Fruit fly (Drosophila melanogaster) whole organism, embryonic: ENCODE results near the gene Lim3.
A peak's percentile ranks its signal among the peaks of the same experiment; 100 is the strongest.

Source experiments
- B-H2 ChIP-seq: fragments of 200-800 bp; sonication (Bioruptor generic); optimal IDR thresholded peaks from 2 replicates; lab custom pipeline; 2018; ENCODE audit warnings: missing biosample characterization, mild to moderate bottlenecking, missing genetic modification characterization
- BEAF-32 ChIP-seq: fragments of 200-800 bp; sonication (Bioruptor generic); optimal IDR thresholded peaks from 3 replicates; lab custom pipeline; 2017; ENCODE audit warnings: missing biosample characterization, missing genetic modification characterization, mild to moderate bottlenecking, moderate library complexity, missing genetic modification reagents
- CG10267 ChIP-seq: fragments of 200-800 bp; sonication (Bioruptor generic); optimal IDR thresholded peaks from 2 replicates; lab custom pipeline; 2018; ENCODE audit warnings: missing biosample characterization, mild to moderate bottlenecking, missing genetic modification characterization, moderate library complexity
- CG11504 ChIP-seq: fragments of 200-800 bp; sonication (Bioruptor generic); optimal IDR thresholded peaks from 3 replicates; lab custom pipeline; 2019; ENCODE audit warnings: missing biosample characterization, mild to moderate bottlenecking, missing genetic modification characterization, moderate library complexity
- CG14860 ChIP-seq: fragments of 200-800 bp; sonication (Bioruptor generic); IDR thresholded peaks from 3 replicates; pipeline ENCODE4 v1.3.6; 2022; ENCODE audit warnings: missing biosample characterization, missing genetic modification characterization; ENCODE audit not compliant: partially characterized antibody
- CG15601 ChIP-seq: fragments of 200-800 bp; sonication (Bioruptor generic); optimal IDR thresholded peaks from 3 replicates; lab custom pipeline; 2019; ENCODE audit warnings: missing biosample characterization, mild to moderate bottlenecking, missing genetic modification characterization, moderate library complexity
- CG17359 ChIP-seq: fragments of 200-800 bp; sonication (Bioruptor generic); optimal IDR thresholded peaks from 3 replicates; lab custom pipeline; 2018; ENCODE audit warnings: missing biosample characterization, mild to moderate bottlenecking, missing genetic modification characterization, moderate library complexity
- CG17385 ChIP-seq: fragments of 200-800 bp; sonication (Bioruptor generic); optimal IDR thresholded peaks from 3 replicates; lab custom pipeline; 2018; ENCODE audit warnings: missing biosample characterization, mild to moderate bottlenecking, missing genetic modification characterization
- CG18619 ChIP-seq: fragments of 200-800 bp; sonication (Bioruptor generic); optimal IDR thresholded peaks from 3 replicates; lab custom pipeline; 2017; ENCODE audit warnings: missing biosample characterization, mild to moderate bottlenecking, missing genetic modification characterization
- CG30020 ChIP-seq: fragments of 200-800 bp; optimal IDR thresholded peaks from 2 replicates; lab custom pipeline; 2019; ENCODE audit warnings: missing biosample characterization, mild to moderate bottlenecking, missing genetic modification characterization, moderate library complexity
- CG3065 ChIP-seq: fragments of 200-800 bp; sonication (Bioruptor generic); optimal IDR thresholded peaks from 2 replicates; lab custom pipeline; 2016; ENCODE audit warnings: missing biosample characterization, missing genetic modification characterization
- CG32767 ChIP-seq: fragments of 200-800 bp; sonication (Bioruptor generic); IDR thresholded peaks from 2 replicates; pipeline ENCODE4 v1.3.6; 2022; ENCODE audit warnings: missing biosample characterization, missing genetic modification characterization
- CG32772 ChIP-seq: fragments of 200-800 bp; sonication (Bioruptor generic); IDR thresholded peaks from 2 replicates; pipeline ENCODE4 v1.3.6; 2022; ENCODE audit warnings: missing biosample characterization, missing genetic modification characterization
- CG34422 ChIP-seq: fragments of 200-800 bp; sonication (Bioruptor generic); IDR thresholded peaks from 3 replicates; pipeline ENCODE4 v1.3.6; 2022; ENCODE audit warnings: missing biosample characterization, missing genetic modification characterization
- CG4854 ChIP-seq: fragments of 200-800 bp; sonication (Bioruptor generic); optimal IDR thresholded peaks from 2 replicates; lab custom pipeline; 2016; ENCODE audit warnings: missing biosample characterization, missing genetic modification characterization, inconsistent platforms
- CG6791 ChIP-seq: fragments of 200-800 bp; sonication (Bioruptor generic); IDR thresholded peaks from 3 replicates; pipeline ENCODE4 v1.3.6; 2022; ENCODE audit warnings: missing biosample characterization, missing genetic modification characterization; ENCODE audit not compliant: partially characterized antibody
- CG8924 ChIP-seq: fragments of 200-800 bp; optimal IDR thresholded peaks from 3 replicates; lab custom pipeline; 2019; ENCODE audit warnings: missing biosample characterization, mild to moderate bottlenecking, missing genetic modification characterization, moderate library complexity
- CG9797 ChIP-seq: fragments of 200-800 bp; sonication (Bioruptor generic); optimal IDR thresholded peaks from 3 replicates; lab custom pipeline; 2018; ENCODE audit warnings: missing biosample characterization, mild to moderate bottlenecking, missing genetic modification characterization
- Dp ChIP-seq: fragments of 200-800 bp; sonication (Bioruptor generic); optimal IDR thresholded peaks from 2 replicates; lab custom pipeline; 2018; ENCODE audit warnings: missing biosample characterization, mild to moderate bottlenecking, missing genetic modification characterization, moderate library complexity
- Dref ChIP-seq: fragments of 200-800 bp; sonication (Bioruptor generic); IDR thresholded peaks from 2 replicates; pipeline ENCODE4 v1.3.6; 2022; ENCODE audit warnings: missing biosample characterization, missing genetic modification characterization
- Ets65A ChIP-seq: fragments of 200-800 bp; sonication (Bioruptor generic); peaks from one replicate; lab custom pipeline; 2016; ENCODE audit warnings: missing biosample characterization, missing genetic modification characterization
- Fer3 ChIP-seq: fragments of 200-800 bp; sonication (Bioruptor generic); optimal IDR thresholded peaks from 2 replicates; lab custom pipeline; 2018; ENCODE audit warnings: missing biosample characterization, mild to moderate bottlenecking, missing genetic modification characterization, moderate library complexity
- HLH4C ChIP-seq: fragments of 200-800 bp; sonication (Bioruptor generic); IDR thresholded peaks from 3 replicates; pipeline ENCODE4 v1.3.6; 2022; ENCODE audit warnings: missing biosample characterization, missing genetic modification characterization; ENCODE audit not compliant: partially characterized antibody
- HmgZ ChIP-seq: fragments of 200-800 bp; sonication (Bioruptor generic); optimal IDR thresholded peaks from 2 replicates; lab custom pipeline; 2018; ENCODE audit warnings: missing biosample characterization, mild to moderate bottlenecking, missing genetic modification characterization
- Lpt ChIP-seq: fragments of >200 bp; optimal IDR thresholded peaks from 2 replicates; lab custom pipeline; 2018; ENCODE audit warnings: missing biosample characterization, missing genetic modification characterization
- NK7.1 ChIP-seq: fragments of 200-800 bp; sonication (Bioruptor generic); optimal IDR thresholded peaks from 3 replicates; lab custom pipeline; 2016; ENCODE audit warnings: missing biosample characterization, missing genetic modification characterization
- PHDP ChIP-seq: fragments of 200-800 bp; sonication (Bioruptor generic); optimal IDR thresholded peaks from 3 replicates; lab custom pipeline; 2018; ENCODE audit warnings: missing biosample characterization, mild to moderate bottlenecking, missing genetic modification characterization, moderate library complexity
- Ptx1 ChIP-seq: fragments of 200-800 bp; sonication (Bioruptor generic); IDR thresholded peaks from 2 replicates; pipeline ENCODE4 v1.3.6; 2022; ENCODE audit warnings: missing biosample characterization, missing genetic modification characterization
- Side ChIP-seq: fragments of 200-800 bp; sonication (Bioruptor generic); optimal IDR thresholded peaks from 2 replicates; lab custom pipeline; 2016; ENCODE audit warnings: missing biosample characterization, missing genetic modification characterization
- YL-1 ChIP-seq: fragments of 200-800 bp; sonication (Bioruptor generic); optimal IDR thresholded peaks from 3 replicates; lab custom pipeline; 2017; ENCODE audit warnings: missing biosample characterization, mild to moderate bottlenecking, missing genetic modification characterization
- abd-A ChIP-seq: fragments of 200-800 bp; sonication (Bioruptor generic); optimal IDR thresholded peaks from 3 replicates; lab custom pipeline; 2019; ENCODE audit warnings: missing biosample characterization, mild to moderate bottlenecking, missing genetic modification characterization, moderate library complexity
- cas ChIP-seq: fragments of 200-800 bp; sonication (Bioruptor generic); IDR thresholded peaks from 2 replicates; pipeline ENCODE4 v1.3.6; 2022; ENCODE audit warnings: missing biosample characterization, missing genetic modification characterization
- cato ChIP-seq: fragments of 200-800 bp; sonication (Bioruptor generic); optimal IDR thresholded peaks from 2 replicates; lab custom pipeline; 2016; ENCODE audit warnings: missing biosample characterization, missing genetic modification characterization, borderline replicate concordance
- disco-r ChIP-seq: fragments of 200-800 bp; sonication (Bioruptor generic); optimal IDR thresholded peaks from 2 replicates; lab custom pipeline; 2016; ENCODE audit warnings: missing biosample characterization, missing genetic modification characterization
- dpn ChIP-seq, 2 experiments: fragments of 200-800 bp; sonication (Bioruptor generic); optimal IDR thresholded peaks; 3 replicates each; lab custom pipeline; 2016; ENCODE audit warnings: missing biosample characterization in 2 of 2, missing genetic modification characterization in 2 of 2
- gfzf ChIP-seq: fragments of 200-800 bp; sonication (Bioruptor generic); optimal IDR thresholded peaks from 2 replicates; lab custom pipeline; 2016; ENCODE audit warnings: missing biosample characterization, mild to moderate bottlenecking, missing genetic modification characterization, moderate library complexity
- hb ChIP-seq: fragments of 200-800 bp; sonication (Bioruptor generic); IDR thresholded peaks from 3 replicates; pipeline ENCODE4 v1.3.6; 2022; ENCODE audit warnings: missing biosample characterization, missing genetic modification characterization; ENCODE audit not compliant: partially characterized antibody
- kah ChIP-seq: fragments of 200-800 bp; sonication (Bioruptor generic); optimal IDR thresholded peaks from 2 replicates; lab custom pipeline; 2018; ENCODE audit warnings: missing biosample characterization, mild to moderate bottlenecking, missing genetic modification characterization
- kni ChIP-seq: fragments of 200-800 bp; sonication (Bioruptor generic); optimal IDR thresholded peaks from 3 replicates; lab custom pipeline; 2017; ENCODE audit warnings: mild to moderate bottlenecking, missing biosample characterization, missing genetic modification reagents, missing genetic modification characterization
- mirr ChIP-seq: fragments of 200-800 bp; sonication (Bioruptor generic); optimal IDR thresholded peaks from 3 replicates; lab custom pipeline; 2018; ENCODE audit warnings: missing biosample characterization, mild to moderate bottlenecking, missing genetic modification characterization
- mld ChIP-seq: fragments of 200-800 bp; sonication (Bioruptor generic); IDR thresholded peaks from 3 replicates; pipeline ENCODE4 v1.3.6; 2022; ENCODE audit warnings: missing biosample characterization, missing genetic modification characterization; ENCODE audit not compliant: partially characterized antibody
- nmo ChIP-seq: fragments of 200-800 bp; sonication (Bioruptor generic); optimal IDR thresholded peaks from 2 replicates; lab custom pipeline; 2018; ENCODE audit warnings: missing biosample characterization, mild to moderate bottlenecking, missing genetic modification characterization, moderate library complexity
- phol ChIP-seq: fragments of 200-800 bp; sonication (Bioruptor generic); optimal IDR thresholded peaks from 3 replicates; lab custom pipeline; 2018; ENCODE audit warnings: missing biosample characterization, mild to moderate bottlenecking, missing genetic modification characterization, moderate library complexity
- sens ChIP-seq: fragments of 200-800 bp; sonication (Bioruptor generic); peaks from one replicate; lab custom pipeline; 2016; ENCODE audit warnings: missing biosample characterization, missing genetic modification characterization
- ssp ChIP-seq: fragments of 200-800 bp; sonication (Bioruptor generic); IDR thresholded peaks from 2 replicates; pipeline ENCODE4 v1.3.6; 2022; ENCODE audit warnings: missing biosample characterization, missing genetic modification characterization
- stwl ChIP-seq: fragments of 200-800 bp; sonication (Bioruptor generic); optimal IDR thresholded peaks from 3 replicates; lab custom pipeline; 2018; ENCODE audit warnings: missing biosample characterization, mild to moderate bottlenecking, missing genetic modification characterization, moderate library complexity
- twi ChIP-seq: fragments of 200-800 bp; optimal IDR thresholded peaks from 2 replicates; lab custom pipeline; 2019; ENCODE audit warnings: missing biosample characterization, mild to moderate bottlenecking, missing genetic modification characterization, moderate library complexity
- wek ChIP-seq: fragments of 200-800 bp; sonication (Bioruptor generic); optimal IDR thresholded peaks from 3 replicates; lab custom pipeline; 2018; ENCODE audit warnings: missing biosample characterization, mild to moderate bottlenecking, missing genetic modification characterization, moderate library complexity
- zen2 ChIP-seq: fragments of 200-800 bp; sonication (Bioruptor generic); IDR thresholded peaks from 3 replicates; pipeline ENCODE4 v1.3.6; 2022; ENCODE audit warnings: missing biosample characterization, missing genetic modification characterization; ENCODE audit not compliant: partially characterized antibody

Lim3 gene

dm6 chr2L:19034213-19034929, 73.9 kb downstream of the Lim3 start, which contains the start of the genes mib2 and CG31800 (continued):
- TF ChIP-seq CG6791 = peak; percentile 85
- no peak for TF ChIP-seq cato (GFP tag; lab: Kevin White, UChicago)
- no peak for TF ChIP-seq CG9797 (GFP tag; lab: Kevin White, UChicago)
- TF ChIP-seq Ets65A (GFP tag; lab: Kevin White, UChicago) = peak; percentile 48
- TF ChIP-seq gfzf = peak; percentile 22
- TF ChIP-seq YL-1 (GFP tag; lab: Kevin White, UChicago) = peak; percentile 59
- TF ChIP-seq Fer3 (tag; lab: Kevin White, UChicago) = no peak
- no peak for TF ChIP-seq Lpt (GFP tag; lab: Kevin White, UChicago)
- no peak for TF ChIP-seq Dp
- peak; percentile 84 for TF ChIP-seq mld (GFP tag; lab: Robert Waterston, UW)
- peak; percentile 5 for TF ChIP-seq phol (tag; lab: Kevin White, UChicago)
- peak; percentile 16 for TF ChIP-seq CG10267 (tag; lab: Kevin White, UChicago)
- TF ChIP-seq twi (tag; lab: Kevin White, UChicago) = peak; percentile 77
- no peak for TF ChIP-seq CG4854 (GFP tag; lab: Kevin White, UChicago)
- TF ChIP-seq Side (GFP tag; lab: Kevin White, UChicago) = no peak
- TF ChIP-seq wek (GFP tag; lab: Kevin White, UChicago) = no peak
- no peak for TF ChIP-seq kah (GFP tag; lab: Kevin White, UChicago)
- TF ChIP-seq BEAF-32 = peak; percentile 84
- TF ChIP-seq ssp (GFP tag; lab: Robert Waterston, UW) = no peak
- TF ChIP-seq CG3065 (GFP tag; lab: Kevin White, UChicago) = no peak
- no peak for TF ChIP-seq PHDP
- peak; percentile 95 for TF ChIP-seq CG17385 (GFP tag; lab: Kevin White, UChicago)
- no peak for TF ChIP-seq B-H2 (GFP tag; lab: Kevin White, UChicago)
- TF ChIP-seq cas = no peak
- no peak for TF ChIP-seq kni (GFP tag; lab: Kevin White, UChicago)
- TF ChIP-seq stwl = peak; percentile 59
- no peak for TF ChIP-seq NK7.1 (GFP tag; lab: Kevin White, UChicago)
- TF ChIP-seq nmo (GFP tag; lab: Kevin White, UChicago) = peak; percentile 20
- TF ChIP-seq HmgZ = no peak
- peak; percentile 76 for TF ChIP-seq CG14860 (GFP tag; lab: Robert Waterston, UW)
- no peak for TF ChIP-seq CG18619 (GFP tag; lab: Kevin White, UChicago)
- peak; percentile 86 for TF ChIP-seq Dref (GFP tag; lab: Robert Waterston, UW)
- no peak for TF ChIP-seq CG34422 (GFP tag; lab: Robert Waterston, UW)
- TF ChIP-seq CG8924 (tag; lab: Kevin White, UChicago) = peak; percentile 16
- no peak for TF ChIP-seq CG32767 (GFP tag; lab: Robert Waterston, UW)
- TF ChIP-seq CG30020 (tag; lab: Kevin White, UChicago) = peak; percentile 39
- no peak for TF ChIP-seq CG15601
- TF ChIP-seq dpn (GFP tag; optimal IDR thresholded peaks at IDR 0.05; lab: Kevin White, UChicago) = peak in 1 of 2 experiments; percentile 0
- peak; percentile 55 for TF ChIP-seq sens
- TF ChIP-seq disco-r (GFP tag; lab: Kevin White, UChicago) = no peak
- TF ChIP-seq HLH4C (GFP tag; lab: Robert Waterston, UW) = peak; percentile 89
- peak; percentile 74 for TF ChIP-seq abd-A
- no peak for TF ChIP-seq mirr
- TF ChIP-seq zen2 = peak; percentile 81; the same call in 2 of the 3 replicates
- no peak for TF ChIP-seq CG32772 (GFP tag; lab: Robert Waterston, UW)
- peak; percentile 77; the same call in 2 of the 3 replicates for TF ChIP-seq hb (GFP tag; lab: Robert Waterston, UW)
- TF ChIP-seq Ptx1 (GFP tag; lab: Robert Waterston, UW) = no peak
- TF ChIP-seq CG11504 (tag; lab: Kevin White, UChicago) = peak; percentile 23
- no peak for TF ChIP-seq CG17359 (tag; lab: Kevin White, UChicago)
